Fruit fly (Drosophila melanogaster) whole organism, embryonic: ENCODE data around the gene CG33934.

Experiments used
- Ada2b ChIP-seq: fragments of 200-800 bp; sonication (Bioruptor generic); IDR thresholded peaks from 2 replicates; pipeline ENCODE4 v1.3.6; 2022; ENCODE audit warnings: missing biosample characterization, missing genetic modification characterization
- Bgb ChIP-seq: fragments of 200-800 bp; sonication (Bioruptor generic); IDR thresholded peaks from 2 replicates; pipeline ENCODE4 v1.3.6; 2022; ENCODE audit warnings: missing biosample characterization, missing genetic modification characterization; ENCODE audit not compliant: partially characterized antibody
- CG10321 ChIP-seq: fragments of 200-800 bp; sonication (Bioruptor generic); IDR thresholded peaks from 2 replicates; pipeline ENCODE4 v1.3.6; 2022; ENCODE audit warnings: missing biosample characterization, missing genetic modification characterization
- CG10366 ChIP-seq: fragments of 200-800 bp; sonication (Bioruptor generic); IDR thresholded peaks from 2 replicates; pipeline ENCODE4 v1.3.6; 2022; ENCODE audit warnings: missing biosample characterization, missing genetic modification characterization
- CG11456 ChIP-seq: fragments of 200-800 bp; sonication (Bioruptor generic); IDR thresholded peaks from 3 replicates; pipeline ENCODE4 v1.3.6; 2022; ENCODE audit warnings: missing biosample characterization, missing genetic modification characterization
- CG11560 ChIP-seq: fragments of 200-800 bp; sonication (Bioruptor generic); IDR thresholded peaks from 3 replicates; pipeline ENCODE4 v1.3.6; 2022; ENCODE audit warnings: missing biosample characterization, missing genetic modification characterization
- CG11696 ChIP-seq: fragments of 200-800 bp; sonication (Bioruptor generic); IDR thresholded peaks from 2 replicates; pipeline ENCODE4 v1.3.6; 2022; ENCODE audit warnings: missing biosample characterization, missing genetic modification characterization
- CG12219 ChIP-seq: fragments of 200-800 bp; sonication (Bioruptor generic); optimal IDR thresholded peaks from 3 replicates; lab custom pipeline; 2018; ENCODE audit warnings: missing biosample characterization, mild to moderate bottlenecking, missing genetic modification characterization
- CG12391 ChIP-seq: fragments of 200-800 bp; sonication (Bioruptor generic); optimal IDR thresholded peaks from 3 replicates; lab custom pipeline; 2018; ENCODE audit warnings: missing biosample characterization, mild to moderate bottlenecking, missing genetic modification characterization, moderate library complexity
- CG12659 ChIP-seq: fragments of 200-800 bp; sonication (Bioruptor generic); optimal IDR thresholded peaks from 3 replicates; lab custom pipeline; 2017; ENCODE audit warnings: mild to moderate bottlenecking, missing biosample characterization, missing genetic modification reagents, missing genetic modification characterization
- CG12769 ChIP-seq: fragments of 200-800 bp; sonication (Bioruptor generic); optimal IDR thresholded peaks from 2 replicates; lab custom pipeline; 2019; ENCODE audit warnings: missing biosample characterization, mild to moderate bottlenecking, missing genetic modification characterization, moderate library complexity
- CG17829 ChIP-seq: fragments of 200-800 bp; optimal IDR thresholded peaks from 2 replicates; lab custom pipeline; 2019; ENCODE audit warnings: missing biosample characterization, mild to moderate bottlenecking, missing genetic modification characterization, moderate library complexity
- CG1792 ChIP-seq: fragments of 200-800 bp; sonication (Bioruptor generic); optimal IDR thresholded peaks from 2 replicates; lab custom pipeline; 2016; ENCODE audit warnings: missing biosample characterization, missing genetic modification characterization
- CG30403 ChIP-seq: fragments of 200-800 bp; sonication (Bioruptor generic); optimal IDR thresholded peaks from 3 replicates; lab custom pipeline; 2016; ENCODE audit warnings: missing biosample characterization, missing genetic modification characterization
- CG31441 ChIP-seq: fragments of 200-800 bp; sonication (Bioruptor generic); IDR thresholded peaks from 2 replicates; pipeline ENCODE4 v1.3.6; 2022; ENCODE audit warnings: missing biosample characterization, missing genetic modification characterization
- CG4328 ChIP-seq: fragments of 200-800 bp; sonication (Bioruptor generic); optimal IDR thresholded peaks from 3 replicates; lab custom pipeline; 2017; ENCODE audit warnings: missing biosample characterization, missing genetic modification reagents, missing genetic modification characterization
- CG4617 ChIP-seq: fragments of 200-800 bp; sonication (Bioruptor generic); optimal IDR thresholded peaks from 3 replicates; lab custom pipeline; 2016; ENCODE audit warnings: missing biosample characterization, missing genetic modification characterization, borderline replicate concordance
- CG6654 ChIP-seq: fragments of 200-800 bp; sonication (Bioruptor generic); optimal IDR thresholded peaks from 2 replicates; lab custom pipeline; 2017; ENCODE audit warnings: missing biosample characterization, mild to moderate bottlenecking, missing genetic modification characterization
- CG8290 ChIP-seq, 3 experiments: fragments of 200-800 bp; sonication (Bioruptor generic); optimal IDR thresholded peaks; 2 replicates each; lab custom pipeline; 2016 to 2019; ENCODE audit warnings: missing biosample characterization in 3 of 3, missing genetic modification characterization in 3 of 3, mild to moderate bottlenecking in 2 of 3, moderate library complexity in 1 of 3
- D19A ChIP-seq: fragments of 200-800 bp; optimal IDR thresholded peaks from 3 replicates; lab custom pipeline; 2019; ENCODE audit warnings: missing biosample characterization, mild to moderate bottlenecking, missing genetic modification characterization, moderate library complexity
- Dek ChIP-seq: fragments of 200-800 bp; sonication (Bioruptor generic); optimal IDR thresholded peaks from 3 replicates; lab custom pipeline; 2019; ENCODE audit warnings: missing biosample characterization, mild to moderate bottlenecking, missing genetic modification characterization, moderate library complexity
- Eip74EF ChIP-seq, 2 experiments: fragments of 200-800 bp in 1 of 2; fragments of >200 bp in 1 of 2; sonication (Bioruptor generic) in 1 of 2; optimal IDR thresholded peaks; 2 replicates each; lab custom pipeline; 2017 to 2019; ENCODE audit warnings: missing biosample characterization in 2 of 2, missing genetic modification characterization in 2 of 2, mild to moderate bottlenecking in 1 of 2, moderate library complexity in 1 of 2
- Lpt ChIP-seq: fragments of >200 bp; optimal IDR thresholded peaks from 2 replicates; lab custom pipeline; 2018; ENCODE audit warnings: missing biosample characterization, missing genetic modification characterization
- MESR4 ChIP-seq: fragments of 200-800 bp; sonication (Bioruptor generic); optimal IDR thresholded peaks from 2 replicates; lab custom pipeline; 2018; ENCODE audit warnings: missing biosample characterization, mild to moderate bottlenecking, missing genetic modification characterization, moderate library complexity
- Nf-YB ChIP-seq: fragments of 200-800 bp; sonication (Bioruptor generic); optimal IDR thresholded peaks from 3 replicates; lab custom pipeline; 2019; ENCODE audit warnings: missing biosample characterization, mild to moderate bottlenecking, missing genetic modification characterization, moderate library complexity
- Ptx1 ChIP-seq: fragments of 200-800 bp; sonication (Bioruptor generic); IDR thresholded peaks from 2 replicates; pipeline ENCODE4 v1.3.6; 2022; ENCODE audit warnings: missing biosample characterization, missing genetic modification characterization
- Scr ChIP-seq: fragments of 200-800 bp; sonication (Bioruptor generic); IDR thresholded peaks from 2 replicates; pipeline ENCODE4 v1.3.6; 2022; ENCODE audit warnings: missing biosample characterization, missing genetic modification characterization; ENCODE audit not compliant: partially characterized antibody
- az2 ChIP-seq: fragments of 200-800 bp; sonication (Bioruptor generic); optimal IDR thresholded peaks from 3 replicates; lab custom pipeline; 2016; ENCODE audit warnings: missing biosample characterization, missing genetic modification characterization
- bowl ChIP-seq: fragments of 200-800 bp; sonication (Bioruptor generic); IDR thresholded peaks from 2 replicates; pipeline ENCODE4 v1.3.6; 2022; ENCODE audit warnings: missing biosample characterization, missing genetic modification characterization
- cg ChIP-seq: fragments of 200-800 bp; sonication (Bioruptor generic); optimal IDR thresholded peaks from 3 replicates; lab custom pipeline; 2019; ENCODE audit warnings: missing biosample characterization, mild to moderate bottlenecking, missing genetic modification characterization, moderate library complexity
- corto ChIP-seq: fragments of 200-800 bp; sonication (Bioruptor generic); optimal IDR thresholded peaks from 2 replicates; lab custom pipeline; 2016; ENCODE audit warnings: missing biosample characterization, mild to moderate bottlenecking, missing genetic modification characterization, moderate library complexity
- crc ChIP-seq: fragments of 200-800 bp; sonication (Bioruptor generic); optimal IDR thresholded peaks from 2 replicates; lab custom pipeline; 2016; ENCODE audit warnings: missing biosample characterization, missing genetic modification characterization
- eve ChIP-seq, 2 experiments: fragments of >200 bp; optimal IDR thresholded peaks; 2 replicates each; lab custom pipeline; 2017; ENCODE audit warnings: missing biosample characterization in 2 of 2, missing genetic modification characterization in 2 of 2
- ewg ChIP-seq: fragments of 200-800 bp; sonication (Bioruptor generic); optimal IDR thresholded peaks from 3 replicates; lab custom pipeline; 2017; ENCODE audit warnings: mild to moderate bottlenecking, missing biosample characterization, missing genetic modification reagents, missing genetic modification characterization
- exex ChIP-seq: fragments of 200-800 bp; sonication (Bioruptor generic); optimal IDR thresholded peaks from 4 replicates; lab custom pipeline; 2018; ENCODE audit warnings: missing biosample characterization, mild to moderate bottlenecking, missing genetic modification characterization, moderate library complexity
- fd64A ChIP-seq: fragments of 200-800 bp; sonication (Bioruptor generic); optimal IDR thresholded peaks from 3 replicates; lab custom pipeline; 2018; ENCODE audit warnings: missing biosample characterization, mild to moderate bottlenecking, missing genetic modification characterization
- fu2 ChIP-seq: fragments of 200-800 bp; sonication (Bioruptor generic); optimal IDR thresholded peaks from 2 replicates; lab custom pipeline; 2016; ENCODE audit warnings: missing biosample characterization, missing genetic modification characterization
- ham ChIP-seq: fragments of 200-800 bp; sonication (Bioruptor generic); IDR thresholded peaks from 2 replicates; pipeline ENCODE4 v1.3.6; 2022; ENCODE audit warnings: missing biosample characterization, missing genetic modification characterization
- jumu ChIP-seq: fragments of 200-800 bp; sonication (Bioruptor generic); optimal IDR thresholded peaks from 3 replicates; lab custom pipeline; 2016; ENCODE audit warnings: missing biosample characterization, missing genetic modification characterization
- lab ChIP-seq: fragments of 200-800 bp; sonication (Bioruptor generic); optimal IDR thresholded peaks from 3 replicates; lab custom pipeline; 2017; ENCODE audit warnings: missing biosample characterization, missing genetic modification characterization, mild to moderate bottlenecking, moderate library complexity, missing genetic modification reagents
- maf-S ChIP-seq: fragments of 200-800 bp; sonication (Bioruptor generic); optimal IDR thresholded peaks from 2 replicates; lab custom pipeline; 2016; ENCODE audit warnings: missing biosample characterization, missing genetic modification characterization
- org-1 ChIP-seq: fragments of 200-800 bp; sonication (Bioruptor generic); optimal IDR thresholded peaks from 2 replicates; lab custom pipeline; 2017; ENCODE audit warnings: missing biosample characterization, missing genetic modification characterization
- pb ChIP-seq: fragments of 200-800 bp; sonication (Bioruptor generic); optimal IDR thresholded peaks from 3 replicates; lab custom pipeline; 2016; ENCODE audit warnings: missing biosample characterization, missing genetic modification characterization
- rib ChIP-seq: fragments of 200-800 bp; sonication (Bioruptor generic); IDR thresholded peaks from 2 replicates; pipeline ENCODE4 v1.3.6; 2022; ENCODE audit warnings: missing biosample characterization, missing genetic modification characterization
- ro ChIP-seq: fragments of 200-800 bp; sonication (Bioruptor generic); IDR thresholded peaks from 2 replicates; pipeline ENCODE4 v1.3.6; 2022; ENCODE audit warnings: missing biosample characterization, missing genetic modification characterization
- sens-2 ChIP-seq: fragments of 200-800 bp; sonication (Bioruptor generic); IDR thresholded peaks from 2 replicates; pipeline ENCODE4 v1.3.6; 2022; ENCODE audit warnings: missing biosample characterization, missing genetic modification characterization
- sr ChIP-seq: fragments of 200-800 bp; sonication (Bioruptor generic); IDR thresholded peaks from 3 replicates; pipeline ENCODE4 v1.3.6; 2022; ENCODE audit warnings: missing biosample characterization, missing genetic modification characterization
- sug ChIP-seq: fragments of 200-800 bp; optimal IDR thresholded peaks from 2 replicates; lab custom pipeline; 2019; ENCODE audit warnings: missing biosample characterization, mild to moderate bottlenecking, missing genetic modification characterization, moderate library complexity
- tx ChIP-seq: fragments of 200-800 bp; sonication (Bioruptor generic); optimal IDR thresholded peaks from 2 replicates; lab custom pipeline; 2016; ENCODE audit warnings: missing biosample characterization, missing genetic modification characterization
- zfh2 ChIP-seq: fragments of 200-800 bp; sonication (Bioruptor generic); optimal IDR thresholded peaks from 2 replicates; lab custom pipeline; 2016; ENCODE audit warnings: missing biosample characterization, missing genetic modification characterization

The CG33934 gene

DNA sequence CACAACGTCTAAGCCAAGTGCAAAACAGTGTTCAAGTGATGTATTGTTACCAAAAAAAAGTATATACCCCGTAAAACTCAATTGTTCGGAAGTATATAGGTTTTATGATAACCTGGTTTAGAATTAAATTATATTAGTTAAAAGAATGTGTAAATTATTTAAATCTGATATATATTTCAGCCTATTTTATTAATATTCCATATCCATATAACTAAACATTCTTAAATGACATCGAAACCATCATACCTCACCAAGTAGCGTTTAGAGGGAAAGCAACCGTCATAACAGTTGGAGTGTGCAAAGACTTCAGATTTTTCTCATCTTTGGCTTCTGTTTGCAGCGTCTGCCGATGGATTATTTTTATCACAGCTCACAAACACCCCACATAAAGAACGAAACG is 43.1 kb upstream of the CG33934 start (continued):
- TF ChIP-seq Scr (no peak), D19A (peak; percentile 84), exex (tag; lab: Kevin White, UChicago) (peak; percentile 39), Lpt (no peak), CG12659 (peak; percentile 80), Dek (tag; lab: Kevin White, UChicago) (peak; percentile 73), CG6654 (GFP tag; lab: Kevin White, UChicago) (peak; percentile 43), fd64A (GFP tag; lab: Kevin White, UChicago) (peak; percentile 20), ham (GFP tag; lab: Robert Waterston, UW) (no peak), CG8290 (GFP tag; optimal IDR thresholded peaks at IDR 0.05; lab: Kevin White, UChicago) (peak; percentile 50), CG8290 (tag; optimal IDR thresholded peaks at IDR 0.05; lab: Kevin White, UChicago) (peak in 1 of 2 experiments; percentile 28), jumu (GFP tag; lab: Kevin White, UChicago) (no peak), sens-2 (GFP tag; lab: Robert Waterston, UW) (0 out of 2 replicates have a peak, but pooled peaks have one; percentile 24), CG10366 (GFP tag; lab: Robert Waterston, UW) (peak; percentile 65), ro (GFP tag; lab: Robert Waterston, UW) (peak; percentile 55; the same call in 1 of the 2 replicates), maf-S (no peak), lab (GFP tag; lab: Kevin White, UChicago) (peak; percentile 89), corto (GFP tag; lab: Kevin White, UChicago) (peak; percentile 1), org-1 (GFP tag; lab: Kevin White, UChicago) (peak; percentile 66), CG12219 (GFP tag; lab: Kevin White, UChicago) (peak; percentile 61), crc (GFP tag; lab: Kevin White, UChicago) (no peak), Eip74EF (GFP tag; optimal IDR thresholded peaks at IDR 0.05; lab: Kevin White, UChicago) (peak in 1 of 2 experiments; percentile 72), CG4328 (GFP tag; lab: Kevin White, UChicago) (no peak), Ptx1 (GFP tag; lab: Robert Waterston, UW) (peak; percentile 86), eve (GFP tag; optimal IDR thresholded peaks at IDR 0.05; lab: Kevin White, UChicago) (peak in 1 of 2 experiments; percentile 62), cg (GFP tag; lab: Kevin White, UChicago) (no peak), az2 (peak; percentile 77), CG11456 (GFP tag; lab: Robert Waterston, UW) (peak; percentile 55; the same call in 1 of the 3 replicates), Bgb (GFP tag; lab: Robert Waterston, UW) (no peak), sug (tag; lab: Kevin White, UChicago) (peak; percentile 69), CG4617 (no peak), CG12769 (peak; percentile 80), CG31441 (GFP tag; lab: Robert Waterston, UW) (peak; percentile 88), CG11696 (GFP tag; lab: Robert Waterston, UW) (peak; percentile 68), CG1792 (no peak), CG10321 (GFP tag; lab: Robert Waterston, UW) (0 out of 2 replicates have a peak, but pooled peaks have one; percentile 25), MESR4 (GFP tag; lab: Kevin White, UChicago) (no peak), CG30403 (GFP tag; lab: Kevin White, UChicago) (peak; percentile 74), tx (no peak), Nf-YB (peak; percentile 65), bowl (GFP tag; lab: Robert Waterston, UW) (peak; percentile 42; the same call in 1 of the 2 replicates), rib (0 out of 2 replicates have a peak, but pooled peaks have one; percentile 30), fu2 (GFP tag; lab: Kevin White, UChicago) (no peak), sr (no peak), pb (GFP tag; lab: Kevin White, UChicago) (no peak), ewg (GFP tag; lab: Kevin White, UChicago) (peak; percentile 59), zfh2 (GFP tag; lab: Kevin White, UChicago) (no peak), CG11560 (no peak), CG12391 (tag; lab: Kevin White, UChicago) (peak; percentile 89), Ada2b (GFP tag; lab: Robert Waterston, UW) (peak; percentile 75), CG17829 (tag; lab: Kevin White, UChicago) (peak; percentile 91)
